Worm (Caenorhabditis elegans): Measurements from ENCODE around the gene ZK896.1.

The ZK896.1 gene

ce11 chrIV:12845596-12845995, 29.6 kb downstream of the ZK896.1 start, which contains the start of gene txt-19 (continued):
- TF ChIP-seq madf-2 (tag; optimal IDR thresholded peaks at IDR 0.05) = no peak
- no peak for TF ChIP-seq unc-86 (tag; optimal IDR thresholded peaks at IDR 0.05)
- no peak for TF ChIP-seq ceh-19 (GFP tag; optimal IDR thresholded peaks at IDR 0.05)

- peak; percentile 28 for TF ChIP-seq unc-42 (tag; optimal IDR thresholded peaks at IDR 0.05)
- TF ChIP-seq unc-55 (GFP tag; optimal IDR thresholded peaks at IDR 0.05) = peak; percentile 72
- TF ChIP-seq nfya-1 (tag; optimal IDR thresholded peaks at IDR 0.05) = peak; percentile 31
- peak; percentile 12 for TF ChIP-seq ceh-34 (tag; optimal IDR thresholded peaks at IDR 0.05)
- no peak for TF ChIP-seq madf-2 (tag; optimal IDR thresholded peaks at IDR 0.05)
These were observed 32.3 kb downstream of the ZK896.1 start for ce11 chrIV:12842895-12843294.

- peak; percentile 65 for TF ChIP-seq elt-2 (tag; optimal IDR thresholded peaks at IDR 0.05)
- TF ChIP-seq T23F11.4 (GFP tag; optimal IDR thresholded peaks at IDR 0.05) = no peak
- no peak for TF ChIP-seq K02D7.2 (tag; optimal IDR thresholded peaks at IDR 0.05)
- no peak for TF ChIP-seq gmeb-2 (tag; optimal IDR thresholded peaks at IDR 0.05)
These were observed 33.0 kb downstream of the ZK896.1 start for ce11 chrIV:12842121-12842520.

ce11 chrIV:12840873-12841272, 34.3 kb downstream of the ZK896.1 start:
- TF ChIP-seq ceh-24 (tag; optimal IDR thresholded peaks at IDR 0.05) (no peak), C38D4.7 (GFP tag; optimal IDR thresholded peaks at IDR 0.05) (no peak), lim-6 (tag; optimal IDR thresholded peaks at IDR 0.05) (no peak), ref-2 (tag; optimal IDR thresholded peaks at IDR 0.05) (no peak), ceh-2 (tag; optimal IDR thresholded peaks at IDR 0.05) (no peak), mec-3 (tag; optimal IDR thresholded peaks at IDR 0.05; ENCODE audit: borderline replicate concordance) (no peak), pqm-1 (tag; optimal IDR thresholded peaks at IDR 0.05) (no peak), ceh-14 (tag; optimal IDR thresholded peaks at IDR 0.05) (no peak), K02D7.2 (tag; optimal IDR thresholded peaks at IDR 0.05) (no peak), pha-4 (tag; optimal IDR thresholded peaks at IDR 0.05) (no peak), syd-9 (tag; optimal IDR thresholded peaks at IDR 0.05) (no peak), fkh-6 (tag; optimal IDR thresholded peaks at IDR 0.05) (no peak), ceh-30 (tag; optimal IDR thresholded peaks at IDR 0.05) (no peak)

ce11 chrIV:12840348-12840747, 34.8 kb downstream of the ZK896.1 start:
- no peak for TF ChIP-seq sdc-2 (tag; optimal IDR thresholded peaks at IDR 0.05)

ce11 chrIV:12836208-12836607, 39.0 kb downstream of the ZK896.1 start, which contains the start of gene M02B1.3:
M02B1.3 (plus strand) TSS chrIV:12836508.
- no peak for TF ChIP-seq pha-4 (tag; optimal IDR thresholded peaks at IDR 0.05)
- peak; percentile 11 for TF ChIP-seq hlh-6 (tag; optimal IDR thresholded peaks at IDR 0.05)
- peak; percentile 9 for TF ChIP-seq ceh-31 (tag; optimal IDR thresholded peaks at IDR 0.05)

ce11 chrIV:12835363-12835762, 39.8 kb downstream of the ZK896.1 start:
- no peak for TF ChIP-seq sox-4 (tag; optimal IDR thresholded peaks at IDR 0.05)
- no peak for TF ChIP-seq ets-4 (tag; optimal IDR thresholded peaks at IDR 0.05)
- no peak for TF ChIP-seq ahr-1 (tag; optimal IDR thresholded peaks at IDR 0.05)
- no peak for TF ChIP-seq sdc-2 (tag; optimal IDR thresholded peaks at IDR 0.05)

- TF ChIP-seq nfya-1 (tag; optimal IDR thresholded peaks at IDR 0.05) (peak; percentile 22), lin-11 (tag; optimal IDR thresholded peaks at IDR 0.05) (no peak)
These were observed 40.8 kb downstream of the ZK896.1 start for ce11 chrIV:12834417-12834731.
